Fruit fly (Drosophila melanogaster): Measurements from ENCODE around the gene Cf2.

Cf2 gene

dm6 chr2L:4856118-4856517, 26.8 kb downstream of the Cf2 start (continued):
- TF ChIP-seq NC2β (GFP tag; optimal IDR thresholded peaks at IDR 0.05): no peak
- peak; percentile 64 for TF ChIP-seq CG1233 (GFP tag; optimal IDR thresholded peaks at IDR 0.05)
- TF ChIP-seq ttk (GFP tag; IDR thresholded peaks at IDR 0.05): peak; percentile 31; the same call in 1 of the 2 replicates
- TF ChIP-seq Trl (optimal IDR thresholded peaks at IDR 0.05): no peak
- peak; percentile 26 for TF ChIP-seq Trl (GFP tag; optimal IDR thresholded peaks at IDR 0.05)
- 0 out of 3 replicates have a peak, but pooled peaks have one; percentile 14 for TF ChIP-seq gce (GFP tag; IDR thresholded peaks at IDR 0.05)
- no peak for TF ChIP-seq gro (GFP tag; optimal IDR thresholded peaks at IDR 0.05)
- TF ChIP-seq oc (tag; optimal IDR thresholded peaks at IDR 0.05): peak; percentile 39
- TF ChIP-seq crp (GFP tag; optimal IDR thresholded peaks at IDR 0.05): no peak
- peak; percentile 76 for TF ChIP-seq phol (tag; optimal IDR thresholded peaks at IDR 0.05)
- no peak for TF ChIP-seq CG30431 (GFP tag; optimal IDR thresholded peaks at IDR 0.05)
- peak; percentile 33 for TF ChIP-seq CG8359 (GFP tag; optimal IDR thresholded peaks at IDR 0.05; ENCODE audit: borderline replicate concordance)
- peak; percentile 37 for TF ChIP-seq CrebB (tag; optimal IDR thresholded peaks at IDR 0.05)
- TF ChIP-seq MBD-R2 (GFP tag; IDR thresholded peaks at IDR 0.05): no peak
- TF ChIP-seq CG17829 (tag; optimal IDR thresholded peaks at IDR 0.05): peak; percentile 70
- no peak for TF ChIP-seq CG2116 (GFP tag; optimal IDR thresholded peaks at IDR 0.05)
- peak; percentile 49 for TF ChIP-seq CG1602 (GFP tag; optimal IDR thresholded peaks at IDR 0.05)
- TF ChIP-seq Nf-YC (tag; optimal IDR thresholded peaks at IDR 0.05): no peak
- TF ChIP-seq CG14710 (tag; optimal IDR thresholded peaks at IDR 0.05): peak; percentile 67
- TF ChIP-seq CG18476 (GFP tag; optimal IDR thresholded peaks at IDR 0.05): no peak
- TF ChIP-seq CG16813 (GFP tag; IDR thresholded peaks at IDR 0.05; ENCODE audit: partially characterized antibody): no peak
- TF ChIP-seq CG12769 (tag; optimal IDR thresholded peaks at IDR 0.05): peak; percentile 53
- no peak for TF ChIP-seq Nf-YA (GFP tag; IDR thresholded peaks at IDR 0.05)
- TF ChIP-seq CG4854 (GFP tag; optimal IDR thresholded peaks at IDR 0.05): no peak
- TF ChIP-seq CG4707 (GFP tag; optimal IDR thresholded peaks at IDR 0.05): peak; percentile 39
- no peak for TF ChIP-seq sob (GFP tag; IDR thresholded peaks at IDR 0.05)
- TF ChIP-seq maf-S (GFP tag; optimal IDR thresholded peaks at IDR 0.05): no peak
- no peak for TF ChIP-seq CG8944 (GFP tag; optimal IDR thresholded peaks at IDR 0.05)
- TF ChIP-seq sqz (GFP tag; optimal IDR thresholded peaks at IDR 0.05): no peak
- TF ChIP-seq CG31388 (GFP tag; optimal IDR thresholded peaks at IDR 0.05): no peak
- TF ChIP-seq CG11723 (GFP tag; optimal IDR thresholded peaks at IDR 0.05): no peak
- TF ChIP-seq bcd (GFP tag; optimal IDR thresholded peaks at IDR 0.05): peak; percentile 44
- peak in 1 of 2 experiments; percentile 43 for TF ChIP-seq dpn (GFP tag; optimal IDR thresholded peaks at IDR 0.05)
- TF ChIP-seq sim (GFP tag; IDR thresholded peaks at IDR 0.05): no peak
- TF ChIP-seq CG12219 (GFP tag; optimal IDR thresholded peaks at IDR 0.05): peak; percentile 58
- peak; percentile 67 for TF ChIP-seq gcm (GFP tag; optimal IDR thresholded peaks at IDR 0.05)
- TF ChIP-seq CG9609 (GFP tag; optimal IDR thresholded peaks at IDR 0.05): no peak
- TF ChIP-seq CG10274 (GFP tag; optimal IDR thresholded peaks at IDR 0.05): no peak
- TF ChIP-seq ci (GFP tag; IDR thresholded peaks at IDR 0.05): peak; percentile 78
- peak; percentile 5 for TF ChIP-seq CG8281 (tag; optimal IDR thresholded peaks at IDR 0.05)
- peak; percentile 44; the same call in 1 of the 2 replicates for TF ChIP-seq Ada2b (GFP tag; IDR thresholded peaks at IDR 0.05)
- TF ChIP-seq cwo (GFP tag; optimal IDR thresholded peaks at IDR 0.05): peak; percentile 66
- TF ChIP-seq her (GFP tag; optimal IDR thresholded peaks at IDR 0.05): no peak
- TF ChIP-seq row (GFP tag; IDR thresholded peaks at IDR 0.05): peak; percentile 86
- TF ChIP-seq Xbp1 (GFP tag; optimal IDR thresholded peaks at IDR 0.05): peak; percentile 50
- no peak for TF ChIP-seq tll (GFP tag; optimal IDR thresholded peaks at IDR 0.05)
- TF ChIP-seq jing (GFP tag; optimal IDR thresholded peaks at IDR 0.05): peak; percentile 24
- TF ChIP-seq unc-4 (GFP tag; IDR thresholded peaks at IDR 0.05; ENCODE audit: partially characterized antibody): no peak
- TF ChIP-seq YL-1 (GFP tag; optimal IDR thresholded peaks at IDR 0.05): no peak
- TF ChIP-seq en (GFP tag; optimal IDR thresholded peaks at IDR 0.05): no peak
- TF ChIP-seq crol (GFP tag; IDR thresholded peaks at IDR 0.05): no peak
